Worm (Caenorhabditis elegans) whole organism, L3 larva: ENCODE results near the gene C47D12.4.

Experiments used
- aly-2 ChIP-seq: fragments of 150-350 bp; optimal IDR thresholded peaks from 2 replicates; lab custom pipeline; 2014; ENCODE audit warnings: missing biosample characterization, missing genetic modification characterization
- ama-1 ChIP-seq: fragments of 150-350 bp; optimal IDR thresholded peaks from 2 replicates; lab custom pipeline; 2018
- egl-5 ChIP-seq: fragments of 150-350 bp; optimal IDR thresholded peaks from 2 replicates; lab custom pipeline; 2017; ENCODE audit warnings: missing biosample characterization, missing genetic modification reagents, missing genetic modification characterization, inconsistent platforms
- elt-1 ChIP-seq: fragments of 150-350 bp; optimal IDR thresholded peaks from 2 replicates; lab custom pipeline; 2014; ENCODE audit warnings: missing biosample characterization, missing genetic modification characterization
- lin-39 ChIP-seq: fragments of 150-350 bp; optimal IDR thresholded peaks from 2 replicates; lab custom pipeline; 2018; ENCODE audit warnings: missing biosample characterization, missing genetic modification reagents, missing genetic modification characterization
- mdl-1 ChIP-seq: fragments of 150-350 bp; optimal IDR thresholded peaks from 2 replicates; lab custom pipeline; 2014; ENCODE audit warnings: missing biosample characterization, missing genetic modification characterization
- nhr-12 ChIP-seq: fragments of 150-350 bp; optimal IDR thresholded peaks from 2 replicates; lab custom pipeline; 2014; ENCODE audit warnings: missing biosample characterization, missing genetic modification characterization
- nhr-28 ChIP-seq: fragments of 150-350 bp; optimal IDR thresholded peaks from 2 replicates; lab custom pipeline; 2014; ENCODE audit warnings: missing biosample characterization, missing genetic modification characterization
- pha-4 ChIP-seq: fragments of 150-350 bp; optimal IDR thresholded peaks from 2 replicates; lab custom pipeline; 2014; ENCODE audit warnings: missing biosample characterization, missing genetic modification reagents, missing genetic modification characterization
- snpc-4 ChIP-seq: fragments of 150-350 bp; optimal IDR thresholded peaks from 2 replicates; lab custom pipeline; 2014; ENCODE audit warnings: missing biosample characterization, missing genetic modification characterization
- zag-1 ChIP-seq: fragments of 150-350 bp; optimal IDR thresholded peaks from 2 replicates; lab custom pipeline; 2014; ENCODE audit warnings: missing biosample characterization, missing genetic modification characterization
- ztf-11 ChIP-seq: fragments of 150-350 bp; optimal IDR thresholded peaks from 2 replicates; lab custom pipeline; 2014; ENCODE audit warnings: missing biosample characterization, missing genetic modification characterization

DNA sequence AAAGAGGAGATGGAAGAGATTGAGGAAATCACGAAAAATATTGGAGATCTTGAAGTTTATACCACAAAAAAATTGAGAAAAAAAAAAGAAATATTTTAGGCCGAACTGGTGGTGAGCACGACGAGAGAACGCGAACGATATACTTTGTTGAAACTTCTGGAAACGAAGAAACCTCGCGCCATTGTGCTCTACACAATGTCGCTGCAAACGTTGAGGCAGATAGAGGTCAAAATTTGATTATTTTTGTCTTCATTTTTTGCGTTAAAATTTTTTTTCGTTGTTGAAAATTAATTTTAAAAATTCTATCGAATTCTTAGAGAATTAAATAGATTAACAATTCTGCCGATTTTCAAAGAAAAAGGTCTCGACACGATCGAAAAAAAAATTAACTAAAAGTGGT, 19.1 kb downstream of the C47D12.4 start:
- TF ChIP-seq egl-5 (tag; lab: Kevin White, UChicago) (no peak), mdl-1 (tag; lab: Kevin White, UChicago) (no peak), snpc-4 (tag; lab: Kevin White, UChicago) (no peak), aly-2 (tag; lab: Kevin White, UChicago) (no peak), elt-1 (tag; lab: Kevin White, UChicago) (no peak), pha-4 (tag; lab: Kevin White, UChicago) (no peak), nhr-12 (tag; lab: Kevin White, UChicago) (no peak), ztf-11 (tag; lab: Kevin White, UChicago) (no peak), zag-1 (no peak), ama-1 (lab: Kevin White, UChicago) (no peak), nhr-28 (tag; lab: Kevin White, UChicago) (no peak), lin-39 (tag; lab: Kevin White, UChicago) (no peak)
